Worm (Caenorhabditis elegans) whole organism, L4 larva: ENCODE data around the gene K08E7.5.

ENCODE experiments used
- mdl-1 ChIP-seq, 2 experiments: fragments of 150-350 bp in 1 of 2; sonication (generic microtip) in 1 of 2; optimal IDR thresholded peaks; 2 replicates each; lab custom pipeline; 2014 to 2017; ENCODE audit warnings: missing biosample characterization in 2 of 2, missing genetic modification characterization in 2 of 2
- nhr-77 ChIP-seq: fragments of 150-350 bp; optimal IDR thresholded peaks from 2 replicates; lab custom pipeline; 2014; ENCODE audit warnings: missing biosample characterization, missing genetic modification characterization

DNA sequence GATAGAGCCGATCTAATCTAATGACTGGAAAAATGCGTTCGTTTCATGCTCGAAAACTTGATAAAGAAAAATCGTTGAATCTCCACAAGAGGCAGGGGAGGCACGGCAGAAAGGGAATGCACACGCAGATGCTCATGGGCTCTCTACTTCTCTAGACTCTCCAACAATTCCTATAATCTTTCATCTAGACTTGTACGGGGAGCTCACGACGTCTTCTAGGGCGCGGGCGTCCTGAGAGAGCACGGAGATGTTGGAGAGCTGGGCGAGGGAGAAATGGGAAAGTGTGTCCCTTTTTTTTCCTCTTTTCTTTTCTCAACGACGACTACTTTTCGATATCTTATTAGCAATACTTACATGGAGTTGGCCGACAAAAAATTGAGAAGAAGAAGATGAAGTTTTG is 10.0 kb downstream of the K08E7.5 start:
- no peak for TF ChIP-seq mdl-1 (tag; optimal IDR thresholded peaks at IDR 0.05; lab: Kevin White, UChicago)
- no peak for TF ChIP-seq nhr-77 (tag; lab: Kevin White, UChicago)
